Fruit fly (Drosophila melanogaster): ENCODE measurements around the gene CG43725.

DNA sequence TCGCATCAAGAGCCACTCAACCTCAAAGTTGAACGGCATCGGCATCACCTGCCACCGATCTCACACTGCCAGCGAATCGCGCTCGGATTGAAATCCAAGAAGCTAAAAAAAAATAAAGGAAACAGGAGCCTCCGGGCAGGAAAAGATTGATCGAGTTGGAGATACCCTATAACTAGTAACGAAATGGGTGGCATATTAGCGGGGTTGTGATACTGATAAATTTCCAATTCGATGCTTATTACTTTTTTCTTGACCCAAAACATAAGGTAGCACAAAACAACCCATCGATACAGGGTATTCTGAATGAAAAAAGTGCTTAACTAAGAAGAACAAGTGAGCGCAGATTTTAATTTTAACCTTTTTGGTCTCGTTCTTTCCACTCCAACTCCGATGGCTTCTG, 3.1 kb upstream of the CG43725 start:
- TF ChIP-seq insv (GFP tag; optimal IDR thresholded peaks at IDR 0.05) (no peak), corto (GFP tag; optimal IDR thresholded peaks at IDR 0.05) (peak; percentile 70), Nf-YA (GFP tag; IDR thresholded peaks at IDR 0.05) (no peak), chm (GFP tag; IDR thresholded peaks at IDR 0.05) (no peak)
